Fruit fly (Drosophila melanogaster) whole organism, embryonic: ENCODE results near the gene bmm.

Source experiments
- Asciz ChIP-seq: fragments of 200-800 bp; sonication (Bioruptor generic); optimal IDR thresholded peaks from 2 replicates; lab custom pipeline; 2017; ENCODE audit warnings: missing biosample characterization, mild to moderate bottlenecking, missing genetic modification characterization, missing genetic modification reagents
- CG10366 ChIP-seq: fragments of 200-800 bp; sonication (Bioruptor generic); IDR thresholded peaks from 2 replicates; pipeline ENCODE4 v1.3.6; 2022; ENCODE audit warnings: missing biosample characterization, missing genetic modification characterization
- CG11723 ChIP-seq: fragments of 200-800 bp; sonication (Bioruptor generic); optimal IDR thresholded peaks from 2 replicates; lab custom pipeline; 2017; ENCODE audit warnings: missing biosample characterization, mild to moderate bottlenecking, missing genetic modification characterization
- CG12942 ChIP-seq: fragments of 200-800 bp; sonication (Bioruptor generic); optimal IDR thresholded peaks from 3 replicates; lab custom pipeline; 2016; ENCODE audit warnings: missing biosample characterization, missing genetic modification characterization
- CG14860 ChIP-seq: fragments of 200-800 bp; sonication (Bioruptor generic); IDR thresholded peaks from 3 replicates; pipeline ENCODE4 v1.3.6; 2022; ENCODE audit warnings: missing biosample characterization, missing genetic modification characterization; ENCODE audit not compliant: partially characterized antibody
- CG15479 ChIP-seq: fragments of 200-800 bp; sonication (Bioruptor generic); optimal IDR thresholded peaks from 3 replicates; lab custom pipeline; 2019; ENCODE audit warnings: missing biosample characterization, mild to moderate bottlenecking, missing genetic modification characterization, moderate library complexity
- CG17612 ChIP-seq: fragments of 200-800 bp; sonication (Bioruptor generic); IDR thresholded peaks from 2 replicates; pipeline ENCODE4 v1.3.6; 2022; ENCODE audit warnings: missing biosample characterization, missing genetic modification characterization
- CG18599 ChIP-seq: fragments of 200-800 bp; sonication (Bioruptor generic); optimal IDR thresholded peaks from 3 replicates; lab custom pipeline; 2017; ENCODE audit warnings: missing biosample characterization, missing genetic modification characterization, mild to moderate bottlenecking, moderate library complexity, missing genetic modification reagents
- CG3281 ChIP-seq: fragments of 200-800 bp; sonication (Bioruptor generic); optimal IDR thresholded peaks from 3 replicates; lab custom pipeline; 2017; ENCODE audit warnings: missing biosample characterization, mild to moderate bottlenecking, missing genetic modification characterization
- CG33557 ChIP-seq: fragments of 200-800 bp; sonication (Bioruptor generic); optimal IDR thresholded peaks from 2 replicates; lab custom pipeline; 2019; ENCODE audit warnings: missing biosample characterization, mild to moderate bottlenecking, missing genetic modification characterization, moderate library complexity
- CG34422 ChIP-seq: fragments of 200-800 bp; sonication (Bioruptor generic); IDR thresholded peaks from 3 replicates; pipeline ENCODE4 v1.3.6; 2022; ENCODE audit warnings: missing biosample characterization, missing genetic modification characterization
- CG4854 ChIP-seq: fragments of 200-800 bp; sonication (Bioruptor generic); optimal IDR thresholded peaks from 2 replicates; lab custom pipeline; 2016; ENCODE audit warnings: missing biosample characterization, missing genetic modification characterization, inconsistent platforms
- CG7357 ChIP-seq: fragments of 200-800 bp; sonication (Bioruptor generic); IDR thresholded peaks from 3 replicates; pipeline ENCODE4 v1.3.6; 2022; ENCODE audit warnings: missing biosample characterization, missing genetic modification characterization
- CG8359 ChIP-seq: fragments of 200-800 bp; sonication (Bioruptor generic); optimal IDR thresholded peaks from 2 replicates; lab custom pipeline; 2017; ENCODE audit warnings: missing biosample characterization, mild to moderate bottlenecking, missing genetic modification characterization, borderline replicate concordance
- CG9609 ChIP-seq: fragments of 200-800 bp; sonication (Bioruptor generic); optimal IDR thresholded peaks from 3 replicates; lab custom pipeline; 2016; ENCODE audit warnings: missing biosample characterization, missing genetic modification characterization
- CG9932 ChIP-seq: fragments of 200-800 bp; sonication (Bioruptor generic); IDR thresholded peaks from 2 replicates; pipeline ENCODE4 v1.3.6; 2022; ENCODE audit warnings: missing biosample characterization, missing genetic modification characterization
- CHES-1-like ChIP-seq: fragments of 200-800 bp; sonication (Bioruptor generic); optimal IDR thresholded peaks from 2 replicates; lab custom pipeline; 2016; ENCODE audit warnings: missing biosample characterization, missing genetic modification characterization
- Chrac-16 ChIP-seq: fragments of 200-800 bp; sonication (Bioruptor generic); optimal IDR thresholded peaks from 3 replicates; lab custom pipeline; 2016; ENCODE audit warnings: missing biosample characterization, missing genetic modification characterization
- Dbx ChIP-seq: fragments of 200-800 bp; sonication (Bioruptor generic); IDR thresholded peaks from 3 replicates; pipeline ENCODE4 v1.3.6; 2022; ENCODE audit warnings: missing biosample characterization, missing genetic modification characterization
- Doc3 ChIP-seq: fragments of 200-800 bp; sonication (Bioruptor generic); IDR thresholded peaks from 3 replicates; pipeline ENCODE4 v1.3.6; 2022; ENCODE audit warnings: missing biosample characterization, missing genetic modification characterization; ENCODE audit not compliant: partially characterized antibody
- Gsc ChIP-seq: fragments of 200-800 bp; sonication (Bioruptor generic); IDR thresholded peaks from 2 replicates; pipeline ENCODE4 v1.3.6; 2022; ENCODE audit warnings: missing biosample characterization, missing genetic modification characterization
- HLH3B ChIP-seq: fragments of 200-800 bp; sonication (Bioruptor generic); IDR thresholded peaks from 2 replicates; pipeline ENCODE4 v1.3.6; 2022; ENCODE audit warnings: missing biosample characterization, missing genetic modification characterization
- Lim3 ChIP-seq: fragments of 200-800 bp; sonication (Bioruptor generic); IDR thresholded peaks from 2 replicates; pipeline ENCODE4 v1.3.6; 2022; ENCODE audit warnings: missing biosample characterization, missing genetic modification characterization
- Nf-YA ChIP-seq: fragments of 200-800 bp; sonication (Bioruptor generic); IDR thresholded peaks from 2 replicates; pipeline ENCODE4 v1.3.6; 2022; ENCODE audit warnings: missing biosample characterization, missing genetic modification characterization
- Oli ChIP-seq: fragments of 200-800 bp; sonication (Bioruptor generic); optimal IDR thresholded peaks from 2 replicates; lab custom pipeline; 2018; ENCODE audit warnings: missing biosample characterization, mild to moderate bottlenecking, missing genetic modification characterization, moderate library complexity
- br ChIP-seq: fragments of >200 bp; optimal IDR thresholded peaks from 2 replicates; lab custom pipeline; 2017
- bsh ChIP-seq, 2 experiments: fragments of 200-800 bp; sonication (Bioruptor generic); optimal IDR thresholded peaks; 2 replicates each; lab custom pipeline; 2017 to 2018; ENCODE audit warnings: mild to moderate bottlenecking in 2 of 2, missing biosample characterization in 2 of 2, missing genetic modification characterization in 2 of 2, moderate library complexity in 1 of 2
- cas ChIP-seq: fragments of 200-800 bp; sonication (Bioruptor generic); IDR thresholded peaks from 2 replicates; pipeline ENCODE4 v1.3.6; 2022; ENCODE audit warnings: missing biosample characterization, missing genetic modification characterization
- cg ChIP-seq: fragments of 200-800 bp; sonication (Bioruptor generic); optimal IDR thresholded peaks from 3 replicates; lab custom pipeline; 2019; ENCODE audit warnings: missing biosample characterization, mild to moderate bottlenecking, missing genetic modification characterization, moderate library complexity
- ci ChIP-seq: fragments of 200-800 bp; sonication (Bioruptor generic); IDR thresholded peaks from 3 replicates; pipeline ENCODE4 v1.3.6; 2022; ENCODE audit warnings: missing biosample characterization, missing genetic modification characterization
- crp ChIP-seq, 2 experiments: fragments of 200-800 bp; sonication (Bioruptor generic); optimal IDR thresholded peaks; 2 replicates in 1 of 2; 3 replicates in 1 of 2; lab custom pipeline; 2017; ENCODE audit warnings: missing biosample characterization in 2 of 2, missing genetic modification characterization in 2 of 2, mild to moderate bottlenecking in 1 of 2, moderate library complexity in 1 of 2
- eyg ChIP-seq: fragments of 200-800 bp; sonication (Bioruptor generic); optimal IDR thresholded peaks from 3 replicates; lab custom pipeline; 2016; ENCODE audit warnings: missing biosample characterization, missing genetic modification characterization
- fru ChIP-seq: fragments of >200 bp; optimal IDR thresholded peaks from 2 replicates; lab custom pipeline; 2017
- hth ChIP-seq: fragments of >200 bp; optimal IDR thresholded peaks from 2 replicates; lab custom pipeline; 2017; ENCODE audit warnings: inconsistent platforms
- ind ChIP-seq: fragments of 200-800 bp; sonication (Bioruptor generic); optimal IDR thresholded peaks from 3 replicates; lab custom pipeline; 2016; ENCODE audit warnings: missing biosample characterization, missing genetic modification characterization
- lab ChIP-seq: fragments of 200-800 bp; sonication (Bioruptor generic); optimal IDR thresholded peaks from 3 replicates; lab custom pipeline; 2017; ENCODE audit warnings: missing biosample characterization, missing genetic modification characterization, mild to moderate bottlenecking, moderate library complexity, missing genetic modification reagents
- lmd ChIP-seq: fragments of 200-800 bp; sonication (Bioruptor generic); IDR thresholded peaks from 2 replicates; pipeline ENCODE4 v1.3.6; 2022; ENCODE audit warnings: missing biosample characterization, missing genetic modification characterization
- nerfin-1 ChIP-seq: fragments of 200-800 bp; sonication (Bioruptor generic); optimal IDR thresholded peaks from 3 replicates; lab custom pipeline; 2019; ENCODE audit warnings: missing biosample characterization, mild to moderate bottlenecking, missing genetic modification characterization, moderate library complexity
- nom ChIP-seq: fragments of 200-800 bp; sonication (Bioruptor generic); optimal IDR thresholded peaks from 2 replicates; lab custom pipeline; 2017; ENCODE audit warnings: missing biosample characterization, missing genetic modification characterization, mild to moderate bottlenecking, moderate library complexity, missing genetic modification reagents
- onecut ChIP-seq: fragments of 200-800 bp; sonication (Bioruptor generic); IDR thresholded peaks from 2 replicates; pipeline ENCODE4 v1.3.6; 2022; ENCODE audit warnings: missing biosample characterization, missing genetic modification characterization
- row ChIP-seq: fragments of 200-800 bp; sonication (Bioruptor generic); IDR thresholded peaks from 3 replicates; pipeline ENCODE4 v1.3.6; 2022; ENCODE audit warnings: missing biosample characterization, missing genetic modification characterization
- sens ChIP-seq: fragments of 200-800 bp; sonication (Bioruptor generic); peaks from one replicate; lab custom pipeline; 2016; ENCODE audit warnings: missing biosample characterization, missing genetic modification characterization
- sisA ChIP-seq: fragments of 200-800 bp; sonication (Bioruptor generic); IDR thresholded peaks from 2 replicates; pipeline ENCODE4 v1.3.6; 2022; ENCODE audit warnings: missing biosample characterization, missing genetic modification characterization
- sna ChIP-seq: fragments of 200-800 bp; sonication (Bioruptor generic); IDR thresholded peaks from 2 replicates; pipeline ENCODE4 v1.3.6; 2022; ENCODE audit warnings: missing biosample characterization, missing genetic modification characterization; ENCODE audit not compliant: partially characterized antibody
- so ChIP-seq: fragments of 200-800 bp; sonication (Bioruptor generic); IDR thresholded peaks from 3 replicates; pipeline ENCODE4 v1.3.6; 2022; ENCODE audit warnings: missing biosample characterization, missing genetic modification characterization
- sr ChIP-seq: fragments of 200-800 bp; sonication (Bioruptor generic); IDR thresholded peaks from 3 replicates; pipeline ENCODE4 v1.3.6; 2022; ENCODE audit warnings: missing biosample characterization, missing genetic modification characterization
- stc ChIP-seq: fragments of 200-800 bp; sonication (Bioruptor generic); IDR thresholded peaks from 2 replicates; pipeline ENCODE4 v1.3.6; 2022; ENCODE audit warnings: missing biosample characterization, missing genetic modification characterization
- stwl ChIP-seq: fragments of 200-800 bp; sonication (Bioruptor generic); optimal IDR thresholded peaks from 3 replicates; lab custom pipeline; 2018; ENCODE audit warnings: missing biosample characterization, mild to moderate bottlenecking, missing genetic modification characterization, moderate library complexity
- tgo ChIP-seq: fragments of 200-800 bp; sonication (Bioruptor generic); IDR thresholded peaks from 3 replicates; pipeline ENCODE4 v1.3.6; 2022; ENCODE audit warnings: missing biosample characterization, missing genetic modification characterization
- ttk ChIP-seq: fragments of 200-800 bp; sonication (Bioruptor generic); IDR thresholded peaks from 2 replicates; pipeline ENCODE4 v2.1.2; 2022; ENCODE audit warnings: missing biosample characterization, missing genetic modification characterization
- vvl ChIP-seq: fragments of 200-800 bp; sonication (Bioruptor generic); IDR thresholded peaks from 2 replicates; pipeline ENCODE4 v1.3.6; 2022; ENCODE audit warnings: missing biosample characterization, missing genetic modification characterization

The bmm gene

dm6 chr3L:14785492-14785916 lies 708 bp downstream of the bmm start (continued):
- TF ChIP-seq Nf-YA (GFP tag; lab: Robert Waterston, UW): no peak
- peak; percentile 76 for TF ChIP-seq cg (GFP tag; lab: Kevin White, UChicago)
- peak in 1 of 2 experiments; percentile 27 for TF ChIP-seq bsh (GFP tag; optimal IDR thresholded peaks at IDR 0.05; lab: Kevin White, UChicago)
- peak; percentile 41; the same call in 2 of the 3 replicates for TF ChIP-seq Dbx (GFP tag; lab: Robert Waterston, UW)
- peak; percentile 33; the same call in 1 of the 2 replicates for TF ChIP-seq sisA (GFP tag; lab: Robert Waterston, UW)
- peak in 1 of 2 experiments; percentile 63 for TF ChIP-seq crp (GFP tag; optimal IDR thresholded peaks at IDR 0.05; lab: Kevin White, UChicago)
- peak; percentile 44; the same call in 1 of the 3 replicates for TF ChIP-seq CG34422
- peak; percentile 56 for TF ChIP-seq row (GFP tag; lab: Robert Waterston, UW)
- peak; percentile 24 for TF ChIP-seq Asciz (GFP tag; lab: Kevin White, UChicago)
- TF ChIP-seq eyg (GFP tag; lab: Kevin White, UChicago): no peak
- TF ChIP-seq CG12942 (GFP tag; lab: Kevin White, UChicago): no peak
- TF ChIP-seq so (GFP tag; lab: Robert Waterston, UW): no peak
- no peak for TF ChIP-seq Lim3 (GFP tag; lab: Robert Waterston, UW)
- no peak for TF ChIP-seq CG3281 (GFP tag; lab: Kevin White, UChicago)
- no peak for TF ChIP-seq Oli (tag; lab: Kevin White, UChicago)
- TF ChIP-seq CG14860 (GFP tag; lab: Robert Waterston, UW): no peak
- peak; percentile 10 for TF ChIP-seq nerfin-1 (tag; lab: Kevin White, UChicago)
- TF ChIP-seq Chrac-16 (GFP tag; lab: Kevin White, UChicago): peak; percentile 0
- no peak for TF ChIP-seq Gsc (GFP tag; lab: Robert Waterston, UW)
- peak; percentile 27; the same call in 1 of the 2 replicates for TF ChIP-seq CG9932 (GFP tag; lab: Robert Waterston, UW)
- peak; percentile 64; the same call in 2 of the 3 replicates for TF ChIP-seq sr (GFP tag; lab: Robert Waterston, UW)
- peak; percentile 31 for TF ChIP-seq CG10366 (GFP tag; lab: Robert Waterston, UW)
- no peak for TF ChIP-seq CHES-1-like
- no peak for TF ChIP-seq Doc3 (GFP tag; lab: Robert Waterston, UW)
- TF ChIP-seq CG33557 (GFP tag; lab: Kevin White, UChicago): no peak
- 0 out of 2 replicates have a peak, but pooled peaks have one; percentile 5 for TF ChIP-seq cas (GFP tag; lab: Robert Waterston, UW)
- TF ChIP-seq ci (GFP tag; lab: Robert Waterston, UW): peak; percentile 16; the same call in 1 of the 3 replicates
- no peak; the same call in 1 of the 2 replicates for TF ChIP-seq sna (GFP tag; lab: Robert Waterston, UW)
- peak; percentile 89 for TF ChIP-seq CG15479 (GFP tag; lab: Kevin White, UChicago)
- TF ChIP-seq CG4854 (GFP tag; lab: Kevin White, UChicago): no peak
- no peak for TF ChIP-seq fru (lab: Kevin White, UChicago)
- peak; percentile 51 for TF ChIP-seq lab (GFP tag; lab: Kevin White, UChicago)
- no peak for TF ChIP-seq CG8359 (GFP tag; lab: Kevin White, UChicago)
- TF ChIP-seq CG9609 (GFP tag; lab: Kevin White, UChicago): no peak
- no peak for TF ChIP-seq hth (lab: Kevin White, UChicago)
- no peak for TF ChIP-seq CG17612 (GFP tag; lab: Robert Waterston, UW)
- peak; percentile 35; the same call in 1 of the 2 replicates for TF ChIP-seq ttk (GFP tag; lab: Robert Waterston, UW)
- no peak for TF ChIP-seq stwl
- TF ChIP-seq onecut (GFP tag; lab: Robert Waterston, UW): no peak
- TF ChIP-seq nom (GFP tag; lab: Kevin White, UChicago): peak; percentile 59
- TF ChIP-seq sens: peak; percentile 30
- TF ChIP-seq br: no peak
- peak; percentile 42 for TF ChIP-seq tgo
- TF ChIP-seq lmd (GFP tag; lab: Robert Waterston, UW): peak; percentile 55
- 0 out of 3 replicates have a peak, but pooled peaks have one; percentile 7 for TF ChIP-seq CG7357 (GFP tag; lab: Robert Waterston, UW)
- TF ChIP-seq ind (GFP tag; lab: Kevin White, UChicago): peak; percentile 31
- TF ChIP-seq stc (GFP tag; lab: Robert Waterston, UW): 0 out of 2 replicates have a peak, but pooled peaks have one; percentile 35
- TF ChIP-seq CG18599 (GFP tag; lab: Kevin White, UChicago): peak; percentile 42
- no peak for TF ChIP-seq vvl
- no peak for TF ChIP-seq CG11723 (GFP tag; lab: Kevin White, UChicago)
- 0 out of 2 replicates have a peak, but pooled peaks have one; percentile 27 for TF ChIP-seq HLH3B
